Worm (Caenorhabditis elegans): Measurements from ENCODE around the gene mob-2.
A peak's percentile ranks its signal among the peaks of the same experiment; 100 is the strongest.

The mob-2 gene

ce11 chrX:13122191-13122590 is 47.7 kb downstream of the mob-2 start, which contains the start of gene snx-17:
snx-17 (minus strand) TSS chrX:13122291.
- TF ChIP-seq eyg-1 (tag; optimal IDR thresholded peaks at IDR 0.05) (no peak), hlh-8 (tag; optimal IDR thresholded peaks at IDR 0.05) (no peak), tbx-2 (tag; optimal IDR thresholded peaks at IDR 0.05) (no peak), F13H6.1 (tag; optimal IDR thresholded peaks at IDR 0.05) (no peak), ama-1 (optimal IDR thresholded peaks at IDR 0.05) (no peak), tbx-7 (tag; optimal IDR thresholded peaks at IDR 0.05) (no peak), K02D7.2 (tag; optimal IDR thresholded peaks at IDR 0.05) (no peak), lim-6 (tag; optimal IDR thresholded peaks at IDR 0.05) (no peak), pax-1 (tag; optimal IDR thresholded peaks at IDR 0.05) (no peak), ceh-45 (GFP tag; IDR thresholded peaks at IDR 0.05) (no peak), unc-86 (tag; optimal IDR thresholded peaks at IDR 0.05) (no peak), pag-3 (tag; optimal IDR thresholded peaks at IDR 0.05; ENCODE audit: borderline replicate concordance) (no peak), ceh-14 (tag; optimal IDR thresholded peaks at IDR 0.05) (no peak), C08G9.2 (tag; optimal IDR thresholded peaks at IDR 0.05) (no peak), lin-11 (tag; optimal IDR thresholded peaks at IDR 0.05) (no peak), hlh-30 (tag; optimal IDR thresholded peaks at IDR 0.05; ENCODE audit: insufficient read depth) (no peak), nhr-232 (tag; optimal IDR thresholded peaks at IDR 0.05) (no peak)

ce11 chrX:13121104-13121503 is 48.8 kb downstream of the mob-2 start:
- TF ChIP-seq mec-3 (tag; optimal IDR thresholded peaks at IDR 0.05; ENCODE audit: borderline replicate concordance) = no peak
- peak; percentile 73 for TF ChIP-seq ceh-48 (tag; optimal IDR thresholded peaks at IDR 0.05)
- peak; percentile 89 for TF ChIP-seq ceh-9 (tag; optimal IDR thresholded peaks at IDR 0.05)
- TF ChIP-seq sox-2 (GFP tag; IDR thresholded peaks at IDR 0.05) = peak; percentile 93
- peak; percentile 66 for TF ChIP-seq ref-2 (tag; optimal IDR thresholded peaks at IDR 0.05)
- TF ChIP-seq ceh-45 (GFP tag; IDR thresholded peaks at IDR 0.05) = peak; percentile 95
- peak; percentile 89 for TF ChIP-seq K09A11.1 (tag; optimal IDR thresholded peaks at IDR 0.05; ENCODE audit: insufficient read depth)
- TF ChIP-seq pax-1 (tag; optimal IDR thresholded peaks at IDR 0.05) = no peak
- TF ChIP-seq ceh-6 (GFP tag; optimal IDR thresholded peaks at IDR 0.05) = peak; percentile 95
- peak; percentile 80 for TF ChIP-seq ets-4 (tag; optimal IDR thresholded peaks at IDR 0.05)
- peak; percentile 83 for TF ChIP-seq ceh-2 (tag; optimal IDR thresholded peaks at IDR 0.05)
- TF ChIP-seq zip-5 (tag; optimal IDR thresholded peaks at IDR 0.05) = peak; percentile 52
- TF ChIP-seq dmd-4 (tag; optimal IDR thresholded peaks at IDR 0.05; ENCODE audit: borderline replicate concordance) = peak; percentile 92
- no peak for TF ChIP-seq fkh-10 (GFP tag; optimal IDR thresholded peaks at IDR 0.05)
- TF ChIP-seq dve-1 (tag; optimal IDR thresholded peaks at IDR 0.05) = peak; percentile 46
- peak; percentile 65 for TF ChIP-seq ahr-1 (tag; optimal IDR thresholded peaks at IDR 0.05)
- peak; percentile 69 for TF ChIP-seq hlh-30 (tag; optimal IDR thresholded peaks at IDR 0.05; ENCODE audit: insufficient read depth)
- TF ChIP-seq ama-1 (optimal IDR thresholded peaks at IDR 0.05) = no peak
- TF ChIP-seq fkh-6 (tag; optimal IDR thresholded peaks at IDR 0.05) = peak; percentile 79
- peak; percentile 84 for TF ChIP-seq F13H6.1 (tag; optimal IDR thresholded peaks at IDR 0.05)
- peak; percentile 86 for TF ChIP-seq ceh-24 (tag; optimal IDR thresholded peaks at IDR 0.05)
- TF ChIP-seq hlh-15 (tag; optimal IDR thresholded peaks at IDR 0.05) = peak; percentile 40
- peak; percentile 87 for TF ChIP-seq hlh-13 (GFP tag; optimal IDR thresholded peaks at IDR 0.05)
- peak; percentile 17 for TF ChIP-seq unc-42 (tag; optimal IDR thresholded peaks at IDR 0.05)
- TF ChIP-seq nfya-1 (tag; optimal IDR thresholded peaks at IDR 0.05) = peak; percentile 71
- no peak for TF ChIP-seq nhr-11 (tag; optimal IDR thresholded peaks at IDR 0.05)
- TF ChIP-seq hlh-8 (tag; optimal IDR thresholded peaks at IDR 0.05) = peak; percentile 26
- peak; percentile 97 for TF ChIP-seq hlh-6 (tag; optimal IDR thresholded peaks at IDR 0.05)
- TF ChIP-seq unc-86 (tag; optimal IDR thresholded peaks at IDR 0.05) = peak; percentile 92
- peak; percentile 97 for TF ChIP-seq elt-2 (tag; optimal IDR thresholded peaks at IDR 0.05)
- TF ChIP-seq sox-4 (tag; optimal IDR thresholded peaks at IDR 0.05) = peak; percentile 97
- peak; percentile 95 for TF ChIP-seq nhr-232 (tag; optimal IDR thresholded peaks at IDR 0.05)
- TF ChIP-seq pqm-1 (tag; optimal IDR thresholded peaks at IDR 0.05) = peak; percentile 43
- peak; percentile 61 for TF ChIP-seq ceh-18 (tag; optimal IDR thresholded peaks at IDR 0.05)
- no peak for TF ChIP-seq unc-55 (GFP tag; optimal IDR thresholded peaks at IDR 0.05)
- peak; percentile 86 for TF ChIP-seq lim-6 (tag; optimal IDR thresholded peaks at IDR 0.05)
- TF ChIP-seq ceh-22 (tag; optimal IDR thresholded peaks at IDR 0.05) = no peak
- peak; percentile 94 for TF ChIP-seq che-1 (tag; optimal IDR thresholded peaks at IDR 0.05)
- peak; percentile 96 for TF ChIP-seq pat-9 (tag; optimal IDR thresholded peaks at IDR 0.05)
- peak; percentile 56 for TF ChIP-seq npax-4 (tag; optimal IDR thresholded peaks at IDR 0.05)
- TF ChIP-seq C38D4.7 (GFP tag; optimal IDR thresholded peaks at IDR 0.05) = peak; percentile 91
- peak; percentile 69 for TF ChIP-seq madf-2 (tag; optimal IDR thresholded peaks at IDR 0.05)
- TF ChIP-seq eyg-1 (tag; optimal IDR thresholded peaks at IDR 0.05) = peak; percentile 79
